Worm (Caenorhabditis elegans) whole organism, young adult: Measurements from ENCODE around the gene dhs-8.

Experiments used
- B0019.2 ChIP-seq: fragments of 200-800 bp; sonication (Bioruptor generic); conservative IDR thresholded peaks from 2 replicates; pipeline ENCODE4 v1.3.6; 2022; ENCODE audit warnings: missing genetic modification reagents, missing genetic modification characterization, missing compliant biosample characterization
- B0035.1 ChIP-seq: sonication (generic microtip); optimal IDR thresholded peaks from 2 replicates; lab custom pipeline; 2016; ENCODE audit warnings: missing genetic modification characterization, mild to moderate bottlenecking, missing compliant biosample characterization, missing genotype, missing genetic modification reagents
- B0261.1 ChIP-seq: sonication (generic microtip); optimal IDR thresholded peaks from 2 replicates; lab custom pipeline; 2016; ENCODE audit warnings: mild to moderate bottlenecking, missing genetic modification characterization, moderate library complexity, missing compliant biosample characterization
- C17E4.6 ChIP-seq: fragments of 200-800 bp; sonication (Bioruptor generic); IDR thresholded peaks from 2 replicates; pipeline ENCODE4 v1.3.6; 2022; ENCODE audit warnings: missing genetic modification reagents, missing genetic modification characterization, missing compliant biosample characterization
- K12H6.12 ChIP-seq: fragments of 200-800 bp; sonication (Bioruptor generic); optimal IDR thresholded peaks from 2 replicates; lab custom pipeline; 2018; ENCODE audit warnings: mild to moderate bottlenecking, missing genetic modification characterization, missing compliant biosample characterization
- Y67H2A.10 ChIP-seq: fragments of 200-800 bp; sonication (Bioruptor generic); conservative IDR thresholded peaks from 2 replicates; pipeline ENCODE4 v1.3.6; 2022; ENCODE audit warnings: missing genetic modification reagents, missing genetic modification characterization, missing compliant biosample characterization
- aptf-3 ChIP-seq: fragments of 200-800 bp; sonication (Bioruptor generic); IDR thresholded peaks from 2 replicates; pipeline ENCODE4 v1.3.6; 2022; ENCODE audit warnings: missing genetic modification characterization, missing compliant biosample characterization
- dox-1 ChIP-seq: fragments of 200-800 bp; sonication (Bioruptor generic); IDR thresholded peaks from 2 replicates; pipeline ENCODE4 v1.3.6; 2022; ENCODE audit warnings: missing genetic modification reagents, missing genetic modification characterization, missing compliant biosample characterization
- egrh-3 ChIP-seq: fragments of 200-800 bp; sonication (Bioruptor generic); IDR thresholded peaks from 2 replicates; pipeline ENCODE4 v1.3.6; 2022; ENCODE audit warnings: missing genetic modification reagents, missing genetic modification characterization, missing compliant biosample characterization
- him-1 ChIP-seq: sonication (generic microtip); optimal IDR thresholded peaks from 2 replicates; lab custom pipeline; 2016; ENCODE audit warnings: missing genotype, missing genetic modification reagents, missing genetic modification characterization, missing compliant biosample characterization
- hlh-12 ChIP-seq: sonication (generic microtip); optimal IDR thresholded peaks from 2 replicates; lab custom pipeline; 2016; ENCODE audit warnings: missing genetic modification characterization, missing compliant biosample characterization
- hmg-1.2 ChIP-seq: fragments of 200-800 bp; sonication (Bioruptor generic); IDR thresholded peaks from 2 replicates; pipeline ENCODE4 v1.3.6; 2022; ENCODE audit warnings: missing genetic modification reagents, missing genetic modification characterization, missing compliant biosample characterization
- madf-10 ChIP-seq: sonication (generic microtip); optimal IDR thresholded peaks from 2 replicates; lab custom pipeline; 2016; ENCODE audit warnings: mild to moderate bottlenecking, missing genetic modification characterization, missing compliant biosample characterization
- madf-8 ChIP-seq: fragments of 200-800 bp; sonication (Bioruptor generic); conservative IDR thresholded peaks from 2 replicates; pipeline ENCODE4 v1.3.6; 2022; ENCODE audit warnings: missing genetic modification reagents, missing genetic modification characterization, missing compliant biosample characterization
- nfya-2 ChIP-seq: fragments of 200-800 bp; sonication (Bioruptor generic); IDR thresholded peaks from 2 replicates; pipeline ENCODE4 v1.3.6; 2022; ENCODE audit warnings: missing genetic modification reagents, missing genetic modification characterization, missing compliant biosample characterization
- zfh-2 ChIP-seq: fragments of 200-800 bp; sonication (Bioruptor generic); conservative IDR thresholded peaks from 2 replicates; pipeline ENCODE4 v1.3.6; 2022; ENCODE audit warnings: missing genetic modification reagents, missing genetic modification characterization, missing compliant biosample characterization
- zim-3 ChIP-seq: sonication (generic microtip); optimal IDR thresholded peaks from 2 replicates; lab custom pipeline; 2017; ENCODE audit warnings: mild to moderate bottlenecking, missing genetic modification characterization, moderate library complexity, missing compliant biosample characterization
- ztf-26 ChIP-seq: sonication (generic microtip); optimal IDR thresholded peaks from 2 replicates; lab custom pipeline; 2017; ENCODE audit warnings: missing genetic modification characterization, missing compliant biosample characterization
- ztf-3 ChIP-seq: fragments of 200-800 bp; sonication (Bioruptor generic); optimal IDR thresholded peaks from 2 replicates; lab custom pipeline; 2018; ENCODE audit warnings: mild to moderate bottlenecking, missing genetic modification characterization, missing compliant biosample characterization
- ztf-6 ChIP-seq: fragments of 200-800 bp; sonication (Bioruptor generic); IDR thresholded peaks from 2 replicates; pipeline ENCODE4 v1.3.6; 2022; ENCODE audit warnings: missing genetic modification reagents, missing genetic modification characterization, missing compliant biosample characterization

The dhs-8 gene

DNA sequence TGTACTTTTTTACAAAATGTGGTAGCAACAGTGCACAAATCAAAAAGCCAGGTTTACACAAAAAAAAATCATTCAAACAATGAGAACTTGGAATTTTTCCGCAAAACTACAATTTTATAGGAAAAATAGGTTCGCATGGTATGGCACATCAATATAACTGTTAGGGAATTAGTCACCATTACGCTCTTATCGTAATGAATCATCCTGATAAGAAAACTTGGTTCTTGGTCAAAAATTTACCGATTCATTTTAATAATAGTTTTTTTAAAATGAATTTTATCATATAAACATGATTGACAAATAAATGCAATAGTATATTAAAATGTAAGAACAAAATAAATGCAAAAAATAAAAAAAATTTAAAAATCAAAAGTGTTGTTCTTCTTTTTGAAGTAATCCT is 42.7 kb downstream of the dhs-8 start:
- no peak for TF ChIP-seq egrh-3 (GFP tag; lab: Robert Waterston, UW)
- no peak for TF ChIP-seq zim-3 (tag; lab: Kevin White, UChicago)
- TF ChIP-seq hlh-12, result no peak
- TF ChIP-seq B0019.2 (GFP tag; lab: Robert Waterston, UW), result no peak
- TF ChIP-seq, all 124 proteins: peak for 0

DNA sequence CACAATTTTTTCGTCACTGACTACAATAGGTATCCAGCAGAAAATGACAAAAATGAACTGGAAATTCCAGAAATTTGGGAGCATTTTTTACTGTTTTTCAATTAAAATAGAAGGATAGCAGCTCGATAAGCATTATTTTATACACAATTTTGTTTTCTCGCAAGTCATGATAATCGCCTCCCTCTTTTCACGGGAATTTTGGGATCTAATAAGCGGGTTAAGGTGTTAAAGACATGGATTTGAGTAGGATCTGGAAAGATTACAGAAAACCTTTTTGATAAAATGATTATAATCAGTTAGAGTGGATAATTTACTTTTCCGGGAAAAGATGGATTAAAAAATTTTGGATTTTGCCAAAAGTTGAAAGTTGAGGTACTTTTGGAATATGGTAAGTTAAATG is 50.9 kb downstream of the dhs-8 start, which contains the start of gene gcy-29:
TSS of gene gcy-29 (minus strand) at position 101 of the 400 bp plus-strand sequence.
- no peak for TF ChIP-seq Y67H2A.10
- no peak for TF ChIP-seq K12H6.12
- no peak for TF ChIP-seq him-1 (tag; lab: Kevin White, UChicago)
- no peak for TF ChIP-seq zim-3 (tag; lab: Kevin White, UChicago)
- no peak for TF ChIP-seq madf-8 (GFP tag; lab: Robert Waterston, UW)
- no peak for TF ChIP-seq B0035.1
- no peak for TF ChIP-seq aptf-3 (GFP tag; lab: Robert Waterston, UW)
- no peak for TF ChIP-seq ztf-3 (GFP tag; lab: Kevin White, UChicago)
- no peak for TF ChIP-seq madf-10
- no peak for TF ChIP-seq C17E4.6 (GFP tag; lab: Robert Waterston, UW)
- TF ChIP-seq B0261.1 (tag; lab: Kevin White, UChicago), result no peak
- no peak for TF ChIP-seq hmg-1.2 (GFP tag; lab: Robert Waterston, UW)
- TF ChIP-seq nfya-2, result no peak
- no peak for TF ChIP-seq ztf-6 (GFP tag; lab: Robert Waterston, UW)
- TF ChIP-seq zfh-2, result no peak
- no peak for TF ChIP-seq ztf-26
- no peak for TF ChIP-seq dox-1 (GFP tag; lab: Robert Waterston, UW)
